Worm (Caenorhabditis elegans) whole organism, L1 larva: ENCODE measurements around the gene F44E2.7.

ENCODE experiments used
- C04F5.9 ChIP-seq: sonication (generic microtip); optimal IDR thresholded peaks from 2 replicates; lab custom pipeline; 2016; ENCODE audit warnings: missing genetic modification characterization, missing compliant biosample characterization
- C16A3.4 ChIP-seq: fragments of 150-350 bp; optimal IDR thresholded peaks from 2 replicates; lab custom pipeline; 2014; ENCODE audit warnings: missing biosample characterization, missing genetic modification characterization
- F16B12.6 ChIP-seq: fragments of 150-350 bp; optimal IDR thresholded peaks from 2 replicates; lab custom pipeline; 2014; ENCODE audit warnings: missing biosample characterization, missing genetic modification characterization
- aha-1 ChIP-seq: fragments of 150-350 bp; optimal IDR thresholded peaks from 2 replicates; lab custom pipeline; 2014; ENCODE audit warnings: missing biosample characterization, missing genetic modification characterization
- blmp-1 ChIP-seq: fragments of 150-350 bp; optimal IDR thresholded peaks from 2 replicates; lab custom pipeline; 2014; ENCODE audit warnings: missing biosample characterization, missing genetic modification characterization
- ceh-63 ChIP-seq: fragments of 200-800 bp; sonication (Bioruptor generic); optimal IDR thresholded peaks from 2 replicates; lab custom pipeline; 2018; ENCODE audit warnings: mild to moderate bottlenecking, missing genetic modification characterization, missing compliant biosample characterization
- ceh-8 ChIP-seq: fragments of 200-800 bp; sonication (Bioruptor generic); optimal IDR thresholded peaks from 2 replicates; lab custom pipeline; 2018; ENCODE audit warnings: mild to moderate bottlenecking, missing genetic modification characterization, moderate library complexity, missing compliant biosample characterization
- ces-1 ChIP-seq: fragments of 150-350 bp; optimal IDR thresholded peaks from 2 replicates; lab custom pipeline; 2014; ENCODE audit warnings: missing biosample characterization, missing genetic modification reagents, missing genetic modification characterization
- dpl-1 ChIP-seq, 3 experiments: fragments of 150-350 bp in 2 of 3; sonication (generic microtip) in 1 of 3; optimal IDR thresholded peaks; 2 replicates each; lab custom pipeline; 2014 to 2017; ENCODE audit warnings: missing biosample characterization in 3 of 3, missing genetic modification characterization in 3 of 3, missing genetic modification reagents in 3 of 3
- efl-1 ChIP-seq, 4 experiments: fragments of 150-350 bp; optimal IDR thresholded peaks in 3 of 4; peaks in 1 of 4; 1 replicate in 1 of 4; 2 replicates in 3 of 4; lab custom pipeline; 2014; ENCODE audit warnings: missing biosample characterization in 2 of 4, missing genetic modification characterization in 2 of 4, missing genetic modification reagents in 2 of 4
- efl-3 ChIP-seq: fragments of 200-800 bp; sonication (Bioruptor generic); optimal IDR thresholded peaks from 2 replicates; lab custom pipeline; 2018; ENCODE audit warnings: mild to moderate bottlenecking, missing genetic modification characterization, missing compliant biosample characterization
- egl-27 ChIP-seq, 2 experiments: fragments of 150-350 bp in 1 of 2; sonication (generic microtip); optimal IDR thresholded peaks; 3 replicates each; lab custom pipeline; 2017 to 2018; ENCODE audit warnings: missing biosample characterization in 2 of 2, missing genetic modification characterization in 2 of 2, missing genetic modification reagents in 2 of 2
- elt-2 ChIP-seq: sonication (generic microtip); optimal IDR thresholded peaks from 2 replicates; lab custom pipeline; 2016; ENCODE audit warnings: missing genetic modification characterization, mild to moderate bottlenecking, inconsistent platforms, missing compliant biosample characterization, missing genetic modification reagents
- elt-3 ChIP-seq, 6 experiments: fragments of 150-350 bp in 1 of 6; sonication (generic microtip); optimal IDR thresholded peaks; 2 replicates each; lab custom pipeline; 2017 to 2018; ENCODE audit warnings: missing biosample characterization in 6 of 6, missing genetic modification characterization in 6 of 6, inconsistent platforms in 1 of 6
- fkh-4 ChIP-seq: sonication (generic microtip); optimal IDR thresholded peaks from 2 replicates; lab custom pipeline; 2016; ENCODE audit warnings: missing compliant biosample characterization, missing genetic modification characterization, borderline replicate concordance
- fkh-8 ChIP-seq: sonication (generic microtip); optimal IDR thresholded peaks from 2 replicates; lab custom pipeline; 2016; ENCODE audit warnings: mild to moderate bottlenecking, missing genetic modification characterization, missing compliant biosample characterization
- fos-1 ChIP-seq: fragments of 150-350 bp; optimal IDR thresholded peaks from 2 replicates; lab custom pipeline; 2014; ENCODE audit warnings: missing biosample characterization, missing genetic modification characterization
- grh-1 ChIP-seq: fragments of 200-800 bp; sonication (Bioruptor generic); IDR thresholded peaks from 2 replicates; pipeline ENCODE4 v1.3.6; 2022; ENCODE audit warnings: missing genetic modification reagents, missing genetic modification characterization, missing compliant biosample characterization
- hlh-17 ChIP-seq: fragments of 200-800 bp; sonication (Bioruptor generic); optimal IDR thresholded peaks from 2 replicates; lab custom pipeline; 2018; ENCODE audit warnings: missing genetic modification characterization, mild to moderate bottlenecking, missing compliant biosample characterization, moderate library complexity, borderline replicate concordance
- hpl-2 ChIP-seq: fragments of 150-350 bp; optimal IDR thresholded peaks from 2 replicates; lab custom pipeline; 2014; ENCODE audit warnings: missing biosample characterization, missing genetic modification reagents, missing genetic modification characterization
- isw-1 ChIP-seq: fragments of 200-800 bp; sonication (Bioruptor generic); IDR thresholded peaks from 2 replicates; pipeline ENCODE4 v1.3.6; 2022; ENCODE audit warnings: missing genetic modification characterization, missing compliant biosample characterization
- jun-1 ChIP-seq: fragments of 150-350 bp; optimal IDR thresholded peaks from 2 replicates; lab custom pipeline; 2014; ENCODE audit warnings: missing biosample characterization, missing genetic modification reagents, missing genetic modification characterization
- lin-13 ChIP-seq: fragments of 150-350 bp; optimal IDR thresholded peaks from 2 replicates; lab custom pipeline; 2014; ENCODE audit warnings: missing biosample characterization, missing genetic modification reagents, missing genetic modification characterization
- lin-35 ChIP-seq, 2 experiments: fragments of 150-350 bp; optimal IDR thresholded peaks; 2 replicates each; lab custom pipeline; 2014; ENCODE audit warnings: missing biosample characterization in 2 of 2, missing genetic modification characterization in 2 of 2, missing genetic modification reagents in 2 of 2
- lir-3 ChIP-seq: sonication (generic microtip); optimal IDR thresholded peaks from 2 replicates; lab custom pipeline; 2016; ENCODE audit warnings: mild to moderate bottlenecking, missing genetic modification characterization, moderate library complexity, missing compliant biosample characterization; ENCODE audit not compliant: poor library complexity
- mdl-1 ChIP-seq, 2 experiments: fragments of 150-350 bp; optimal IDR thresholded peaks; 2 replicates each; lab custom pipeline; 2014 to 2017; ENCODE audit warnings: missing biosample characterization in 2 of 2, missing genetic modification characterization in 2 of 2, inconsistent platforms in 1 of 2
- mef-2 ChIP-seq: fragments of 150-350 bp; optimal IDR thresholded peaks from 2 replicates; lab custom pipeline; 2014; ENCODE audit warnings: missing biosample characterization, missing genetic modification characterization
- mep-1 ChIP-seq: fragments of 150-350 bp; optimal IDR thresholded peaks from 2 replicates; lab custom pipeline; 2014; ENCODE audit warnings: missing biosample characterization, missing genetic modification characterization
- nhr-12 ChIP-seq: sonication (generic microtip); optimal IDR thresholded peaks from 2 replicates; lab custom pipeline; 2017; ENCODE audit warnings: missing biosample characterization, missing genetic modification characterization
- nhr-47 ChIP-seq: sonication (generic microtip); optimal IDR thresholded peaks from 2 replicates; lab custom pipeline; 2016; ENCODE audit warnings: mild to moderate bottlenecking, missing genetic modification characterization, moderate library complexity, missing compliant biosample characterization
- nhr-71 ChIP-seq: sonication (generic microtip); optimal IDR thresholded peaks from 2 replicates; lab custom pipeline; 2016; ENCODE audit warnings: mild to moderate bottlenecking, missing genetic modification characterization, moderate library complexity, missing compliant biosample characterization
- nhr-90 ChIP-seq: sonication (generic microtip); optimal IDR thresholded peaks from 2 replicates; lab custom pipeline; 2016; ENCODE audit warnings: mild to moderate bottlenecking, missing genetic modification characterization, missing compliant biosample characterization; ENCODE audit not compliant: poor library complexity
- pax-3 ChIP-seq: fragments of 200-800 bp; sonication (Bioruptor generic); optimal IDR thresholded peaks from 2 replicates; lab custom pipeline; 2018; ENCODE audit warnings: mild to moderate bottlenecking, missing genetic modification characterization, moderate library complexity, missing compliant biosample characterization
- pqm-1 ChIP-seq: sonication (generic microtip); optimal IDR thresholded peaks from 3 replicates; lab custom pipeline; 2017; ENCODE audit warnings: missing biosample characterization, missing genetic modification characterization
- skn-1 ChIP-seq: fragments of 150-350 bp; optimal IDR thresholded peaks from 2 replicates; lab custom pipeline; 2014; ENCODE audit warnings: missing biosample characterization, missing genetic modification characterization
- snpc-4 ChIP-seq: fragments of 150-350 bp; optimal IDR thresholded peaks from 2 replicates; lab custom pipeline; 2014; ENCODE audit warnings: missing biosample characterization, missing genetic modification characterization
- sptf-1 ChIP-seq: fragments of 150-350 bp; optimal IDR thresholded peaks from 2 replicates; lab custom pipeline; 2014; ENCODE audit warnings: missing biosample characterization, missing genetic modification characterization
- sup-37 ChIP-seq: fragments of 200-800 bp; sonication (Bioruptor generic); optimal IDR thresholded peaks from 2 replicates; lab custom pipeline; 2018; ENCODE audit warnings: mild to moderate bottlenecking, missing genetic modification characterization, missing compliant biosample characterization
- swsn-7 ChIP-seq: sonication (generic microtip); optimal IDR thresholded peaks from 2 replicates; lab custom pipeline; 2016; ENCODE audit warnings: missing genetic modification characterization, missing compliant biosample characterization
- unc-98 ChIP-seq: fragments of 200-800 bp; sonication (Bioruptor generic); IDR thresholded peaks from 2 replicates; pipeline ENCODE4 v1.3.6; 2022; ENCODE audit warnings: missing genetic modification characterization, missing compliant biosample characterization
- xbp-1 ChIP-seq: sonication (generic microtip); optimal IDR thresholded peaks from 2 replicates; lab custom pipeline; 2016; ENCODE audit warnings: missing genetic modification characterization, missing compliant biosample characterization
- ztf-11 ChIP-seq, 2 experiments: sonication (generic microtip); optimal IDR thresholded peaks; 2 replicates each; lab custom pipeline; 2016 to 2017; ENCODE audit warnings: missing genetic modification characterization in 2 of 2, missing biosample characterization in 1 of 2, missing compliant biosample characterization in 1 of 2

Gene F44E2.7

DNA sequence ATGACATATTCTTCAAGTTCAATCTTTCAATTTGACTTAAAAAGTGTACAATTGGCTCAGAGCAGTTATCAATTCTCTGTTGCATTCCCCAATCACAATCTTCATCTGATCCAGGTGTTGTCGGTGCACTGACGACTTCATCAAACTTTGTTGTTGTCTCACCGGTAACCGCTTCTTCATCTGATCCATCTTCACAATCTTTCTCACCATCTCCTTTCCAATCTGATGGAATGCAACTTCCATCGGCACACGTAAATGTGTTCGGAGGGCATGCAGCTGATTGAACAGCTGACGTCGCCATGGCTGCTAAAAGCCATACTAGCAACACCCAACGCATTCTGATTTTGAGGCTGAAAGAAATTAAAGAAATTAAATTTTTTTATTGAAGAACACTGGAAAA is 10.2 kb downstream of the F44E2.7 start, which contains the start of gene F44E2.4:
Gene F44E2.4 (minus strand): TSS at position 350 of the 400 bp plus-strand sequence.
- TF ChIP-seq efl-1 (optimal IDR thresholded peaks at IDR 0.05; lab: Kevin White, UChicago) (no peak), efl-1 (GFP tag; optimal IDR thresholded peaks at IDR 0.05 in 1 of 2; lab: Kevin White, UChicago) (no peak), isw-1 (GFP tag; lab: Robert Waterston, UW) (no peak), ztf-11 (tag; optimal IDR thresholded peaks at IDR 0.05; lab: Kevin White, UChicago) (no peak), pqm-1 (tag; lab: Kevin White, UChicago) (no peak), C16A3.4 (no peak), grh-1 (GFP tag; lab: Robert Waterston, UW) (no peak)
- TF ChIP-seq, all 84 proteins: peak for 0

DNA sequence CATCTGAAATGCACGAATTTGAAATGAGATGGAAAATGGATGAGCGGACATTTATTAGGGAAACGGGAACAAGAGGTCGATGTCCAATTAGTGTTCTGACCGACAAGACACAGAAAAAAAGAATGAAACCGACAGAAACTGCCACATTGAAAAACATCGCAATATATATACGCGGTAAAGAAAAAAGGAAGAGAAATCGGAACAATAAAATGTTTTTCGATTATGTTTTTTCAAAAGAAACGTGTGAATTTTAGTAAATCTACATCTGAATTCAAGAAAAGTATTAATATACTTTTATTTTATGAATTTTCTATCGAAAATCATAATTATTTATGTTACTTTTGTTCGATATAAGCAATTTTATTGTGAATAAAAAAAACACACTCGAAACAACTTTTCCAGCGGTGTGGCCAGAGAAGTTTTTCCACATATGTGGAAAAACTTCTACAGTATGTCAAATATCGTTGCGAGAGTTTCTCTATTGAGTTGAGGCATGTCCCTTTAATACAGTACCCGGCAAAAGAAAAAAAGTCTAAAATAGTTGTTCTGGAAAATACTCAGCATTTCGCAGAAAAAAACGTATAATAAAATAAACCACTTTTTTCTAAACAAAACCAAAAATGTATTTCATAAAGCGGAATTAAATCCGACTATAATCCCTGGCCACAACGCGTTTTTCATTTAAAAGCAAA is 17.1 kb downstream of the F44E2.7 start, which contains the start of gene F44E2.10:
Gene F44E2.10 (minus strand): TSS at position 51 of the 692 bp plus-strand sequence.
- TF ChIP-seq fkh-4 (tag; lab: Kevin White, UChicago): no peak

DNA sequence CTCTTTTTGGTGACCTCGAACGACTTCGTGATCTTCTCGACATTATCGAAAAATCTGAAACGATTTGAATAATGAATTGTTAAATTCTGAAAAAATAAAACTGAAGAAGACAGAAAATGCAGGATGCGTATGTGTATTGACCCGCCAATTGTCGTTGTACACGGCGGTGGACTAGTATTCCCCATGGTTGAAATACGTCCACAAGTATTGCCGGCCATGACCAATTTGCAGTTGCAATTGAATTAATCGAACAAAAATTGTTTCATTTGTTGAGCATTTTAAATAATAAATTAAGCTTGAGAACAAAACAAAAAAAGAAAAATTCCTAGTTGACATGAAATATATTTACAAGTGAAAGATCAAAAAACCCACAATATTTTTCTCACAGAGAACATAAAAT is 19.0 kb downstream of the F44E2.7 start, which contains the start of gene F44E2.3:
Gene F44E2.3 (minus strand): TSS at position 61 of the 400 bp plus-strand sequence.
- TF ChIP-seq ceh-63 (GFP tag; lab: Kevin White, UChicago) (no peak), C16A3.4 (no peak), grh-1 (GFP tag; lab: Robert Waterston, UW) (no peak), jun-1 (tag; lab: Kevin White, UChicago) (no peak), efl-1 (optimal IDR thresholded peaks at IDR 0.05; lab: Kevin White, UChicago) (peak; percentile 28), efl-1 (GFP tag; optimal IDR thresholded peaks at IDR 0.05 in 1 of 2; lab: Kevin White, UChicago) (peak in 1 of 2 experiments; percentile 28), hlh-17 (GFP tag; lab: Kevin White, UChicago) (no peak), blmp-1 (peak; percentile 28), swsn-7 (tag; lab: Kevin White, UChicago) (no peak), mef-2 (tag; lab: Kevin White, UChicago) (no peak), sup-37 (GFP tag; lab: Kevin White, UChicago) (no peak), ceh-8 (no peak), mep-1 (tag; lab: Kevin White, UChicago) (peak; percentile 19), lir-3 (peak; percentile 10), nhr-47 (no peak), lin-35 (GFP tag; optimal IDR thresholded peaks at IDR 0.05; lab: Kevin White, UChicago) (peak; percentile 22 to 38), sptf-1 (tag; lab: Kevin White, UChicago) (no peak), dpl-1 (GFP tag; optimal IDR thresholded peaks at IDR 0.05; lab: Kevin White, UChicago) (peak in 2 of 3 experiments; percentile 18 to 42), mdl-1 (tag; optimal IDR thresholded peaks at IDR 0.05; lab: Kevin White, UChicago) (no peak), lin-13 (GFP tag; lab: Kevin White, UChicago) (no peak), pqm-1 (tag; lab: Kevin White, UChicago) (no peak), elt-2 (tag; lab: Kevin White, UChicago) (no peak), skn-1 (tag; lab: Kevin White, UChicago) (no peak), nhr-71 (tag; lab: Kevin White, UChicago) (no peak), hpl-2 (GFP tag; lab: Kevin White, UChicago) (no peak), efl-3 (GFP tag; lab: Kevin White, UChicago) (no peak), elt-3 (tag; optimal IDR thresholded peaks at IDR 0.05; lab: Kevin White, UChicago) (no peak), nhr-12 (tag; lab: Kevin White, UChicago) (no peak), C04F5.9 (tag; lab: Kevin White, UChicago) (no peak), xbp-1 (tag; lab: Kevin White, UChicago) (no peak), nhr-90 (tag; lab: Kevin White, UChicago) (no peak), ces-1 (GFP tag; lab: Kevin White, UChicago) (no peak), snpc-4 (no peak), pax-3 (tag; lab: Kevin White, UChicago) (no peak), egl-27 (tag; optimal IDR thresholded peaks at IDR 0.05; lab: Kevin White, UChicago) (no peak), fkh-8 (no peak), F16B12.6 (no peak), unc-98 (GFP tag; lab: Robert Waterston, UW) (no peak), fos-1 (tag; lab: Kevin White, UChicago) (no peak), aha-1 (no peak)
